Worm (Caenorhabditis elegans) whole organism, late embryonic: ENCODE data around the gene melo-1.

Source experiments
- C08G9.2 ChIP-seq: sonication (generic microtip); optimal IDR thresholded peaks from 2 replicates; lab custom pipeline; 2016; ENCODE audit warnings: mild to moderate bottlenecking, missing genetic modification characterization, moderate library complexity, missing compliant biosample characterization
- C38D4.7 ChIP-seq: fragments of 200-800 bp; sonication (Bioruptor generic); optimal IDR thresholded peaks from 2 replicates; lab custom pipeline; 2018; ENCODE audit warnings: mild to moderate bottlenecking, missing genetic modification characterization, moderate library complexity, missing compliant biosample characterization
- ceh-14 ChIP-seq: sonication (generic microtip); optimal IDR thresholded peaks from 2 replicates; lab custom pipeline; 2016; ENCODE audit warnings: missing genotype, missing genetic modification characterization, missing compliant biosample characterization
- ceh-19 ChIP-seq: fragments of 200-800 bp; sonication (Bioruptor generic); optimal IDR thresholded peaks from 2 replicates; lab custom pipeline; 2018; ENCODE audit warnings: mild to moderate bottlenecking, missing genetic modification characterization, missing compliant biosample characterization
- ceh-2 ChIP-seq: sonication (generic microtip); optimal IDR thresholded peaks from 2 replicates; lab custom pipeline; 2016; ENCODE audit warnings: missing genotype, missing genetic modification characterization, missing compliant biosample characterization
- ceh-22 ChIP-seq: sonication (generic microtip); optimal IDR thresholded peaks from 2 replicates; lab custom pipeline; 2017; ENCODE audit warnings: missing biosample characterization, missing genetic modification characterization
- ceh-24 ChIP-seq: sonication (generic microtip); optimal IDR thresholded peaks from 2 replicates; lab custom pipeline; 2016; ENCODE audit warnings: mild to moderate bottlenecking, missing genetic modification characterization, missing compliant biosample characterization
- ceh-30 ChIP-seq: fragments of 150-350 bp; optimal IDR thresholded peaks from 2 replicates; lab custom pipeline; 2014; ENCODE audit warnings: missing biosample characterization, missing genetic modification characterization
- ceh-31 ChIP-seq: sonication (generic microtip); optimal IDR thresholded peaks from 2 replicates; lab custom pipeline; 2016; ENCODE audit warnings: missing genetic modification characterization, missing compliant biosample characterization
- ceh-45 ChIP-seq: fragments of 200-800 bp; sonication (Bioruptor generic); IDR thresholded peaks from 2 replicates; pipeline ENCODE4 v1.3.6; 2022; ENCODE audit warnings: missing genetic modification reagents, missing genetic modification characterization, missing compliant biosample characterization
- ceh-48 ChIP-seq: sonication (generic microtip); optimal IDR thresholded peaks from 2 replicates; lab custom pipeline; 2016; ENCODE audit warnings: missing genetic modification characterization, inconsistent platforms, missing compliant biosample characterization
- elt-2 ChIP-seq: sonication (generic microtip); optimal IDR thresholded peaks from 2 replicates; lab custom pipeline; 2016; ENCODE audit warnings: missing genetic modification reagents, missing genetic modification characterization, missing compliant biosample characterization
- elt-4 ChIP-seq: sonication (generic microtip); optimal IDR thresholded peaks from 2 replicates; lab custom pipeline; 2016; ENCODE audit warnings: missing genetic modification characterization, missing compliant biosample characterization
- ets-4 ChIP-seq: sonication (generic microtip); optimal IDR thresholded peaks from 2 replicates; lab custom pipeline; 2016; ENCODE audit warnings: missing genetic modification characterization, missing compliant biosample characterization
- fax-1 ChIP-seq: sonication (generic microtip); optimal IDR thresholded peaks from 2 replicates; lab custom pipeline; 2016; ENCODE audit warnings: missing genotype, missing genetic modification characterization, missing compliant biosample characterization
- fkh-10 ChIP-seq: fragments of 150-350 bp; optimal IDR thresholded peaks from 2 replicates; lab custom pipeline; 2014; ENCODE audit warnings: missing biosample characterization, missing genetic modification reagents, missing genetic modification characterization
- hlh-13 ChIP-seq: fragments of 200-800 bp; sonication (Bioruptor generic); optimal IDR thresholded peaks from 2 replicates; lab custom pipeline; 2018; ENCODE audit warnings: mild to moderate bottlenecking, missing genetic modification characterization, missing compliant biosample characterization
- hlh-15 ChIP-seq: sonication (generic microtip); optimal IDR thresholded peaks from 2 replicates; lab custom pipeline; 2016; ENCODE audit warnings: missing genetic modification characterization, missing compliant biosample characterization
- hlh-6 ChIP-seq: sonication (generic microtip); optimal IDR thresholded peaks from 2 replicates; lab custom pipeline; 2016; ENCODE audit warnings: missing genotype, missing genetic modification characterization, missing compliant biosample characterization
- lin-11 ChIP-seq: fragments of 200-800 bp; sonication (Bioruptor generic); optimal IDR thresholded peaks from 2 replicates; lab custom pipeline; 2018; ENCODE audit warnings: mild to moderate bottlenecking, missing genetic modification characterization, missing compliant biosample characterization
- madf-2 ChIP-seq: sonication (generic microtip); optimal IDR thresholded peaks from 2 replicates; lab custom pipeline; 2017; ENCODE audit warnings: missing genetic modification characterization, missing compliant biosample characterization
- mec-3 ChIP-seq: sonication (generic microtip); optimal IDR thresholded peaks from 2 replicates; lab custom pipeline; 2016; ENCODE audit warnings: borderline replicate concordance, missing genetic modification characterization, missing compliant biosample characterization
- nfya-1 ChIP-seq: sonication (generic microtip); optimal IDR thresholded peaks from 2 replicates; lab custom pipeline; 2017; ENCODE audit warnings: missing genetic modification characterization, mild to moderate bottlenecking, missing compliant biosample characterization, antibody characterized with exemption, moderate library complexity
- nhr-11 ChIP-seq: fragments of 150-350 bp; optimal IDR thresholded peaks from 2 replicates; lab custom pipeline; 2014; ENCODE audit warnings: missing biosample characterization, missing genetic modification characterization
- npax-4 ChIP-seq: sonication (generic microtip); optimal IDR thresholded peaks from 2 replicates; lab custom pipeline; 2016; ENCODE audit warnings: missing genetic modification characterization, missing compliant biosample characterization
- pat-9 ChIP-seq: fragments of 200-800 bp; sonication (Bioruptor generic); optimal IDR thresholded peaks from 2 replicates; lab custom pipeline; 2018; ENCODE audit warnings: mild to moderate bottlenecking, missing genetic modification characterization, moderate library complexity, missing compliant biosample characterization
- pha-4 ChIP-seq: fragments of 150-350 bp; optimal IDR thresholded peaks from 2 replicates; lab custom pipeline; 2018; ENCODE audit warnings: missing biosample characterization, missing genetic modification reagents, missing genetic modification characterization
- pros-1 ChIP-seq: fragments of 150-350 bp; optimal IDR thresholded peaks from 2 replicates; lab custom pipeline; 2014; ENCODE audit warnings: missing biosample characterization, missing genetic modification reagents, missing genetic modification characterization
- ref-2 ChIP-seq: sonication (generic microtip); optimal IDR thresholded peaks from 2 replicates; lab custom pipeline; 2016; ENCODE audit warnings: missing genetic modification characterization, missing compliant biosample characterization
- sox-2 ChIP-seq: fragments of 200-800 bp; sonication (Bioruptor generic); IDR thresholded peaks from 2 replicates; pipeline ENCODE4 v1.3.6; 2022; ENCODE audit warnings: missing genetic modification reagents, missing genetic modification characterization, missing compliant biosample characterization
- unc-3 ChIP-seq, 2 experiments: fragments of 200-800 bp in 1 of 2; sonication (Bioruptor generic) in 1 of 2; sonication (generic microtip) in 1 of 2; conservative IDR thresholded peaks in 1 of 2; optimal IDR thresholded peaks in 1 of 2; 2 replicates each; pipeline versions ENCODE4 v1.3.6 to Lab custom; 2016 to 2022; ENCODE audit warnings: missing compliant biosample characterization in 2 of 2, missing genetic modification characterization in 2 of 2, missing genetic modification reagents in 1 of 2
- unc-42 ChIP-seq: sonication (generic microtip); optimal IDR thresholded peaks from 2 replicates; lab custom pipeline; 2016; ENCODE audit warnings: missing genotype, missing genetic modification characterization, missing compliant biosample characterization
- unc-55 ChIP-seq: sonication (generic microtip); optimal IDR thresholded peaks from 2 replicates; lab custom pipeline; 2017; ENCODE audit warnings: missing biosample characterization, missing genetic modification reagents, missing genetic modification characterization
- ztf-16 ChIP-seq: sonication (generic microtip); optimal IDR thresholded peaks from 2 replicates; lab custom pipeline; 2017; ENCODE audit warnings: missing genetic modification characterization, missing compliant biosample characterization

Gene melo-1

DNA sequence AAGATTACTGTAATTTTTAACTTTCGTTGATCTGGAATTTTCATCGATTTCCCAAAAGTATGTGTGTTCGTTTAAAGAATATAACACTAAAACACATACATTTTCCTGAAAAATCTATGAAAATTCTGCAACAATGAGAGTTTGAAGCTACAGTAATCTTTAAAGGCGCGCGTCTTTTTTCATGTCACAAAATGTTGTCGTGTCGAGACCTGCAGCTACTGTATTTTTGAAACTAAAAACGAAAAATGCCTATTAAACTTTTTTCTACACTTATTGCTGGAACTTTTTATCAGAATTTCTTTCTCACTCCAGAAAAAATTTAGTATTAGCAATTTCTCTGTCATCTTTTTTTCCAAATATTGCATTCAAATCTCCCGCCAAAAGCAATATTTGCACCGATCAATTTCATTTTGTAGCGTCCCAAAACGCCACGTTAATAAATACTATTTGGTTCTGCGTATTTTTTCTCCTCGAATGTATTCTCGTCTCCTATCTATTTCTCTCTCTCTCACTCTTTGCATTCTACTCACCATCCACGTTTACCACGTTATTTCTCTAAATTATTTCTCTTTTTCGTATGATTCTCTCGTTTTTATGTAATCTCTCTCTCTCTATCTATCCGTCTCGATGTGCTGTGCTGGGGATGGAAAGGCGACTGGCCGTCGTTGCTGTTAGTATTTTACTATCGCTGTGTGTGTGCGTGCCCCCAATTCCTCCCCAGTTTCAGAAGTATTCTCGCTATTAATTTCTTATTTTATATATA lies at the start of gene melo-1:
melo-1 (plus strand) TSS at position 658 of the 763 bp plus-strand sequence.
- no peak for TF ChIP-seq elt-4
- peak; percentile 42 for TF ChIP-seq unc-55
- no peak for TF ChIP-seq ceh-2 (tag; lab: Kevin White, UChicago)
- TF ChIP-seq sox-2 (GFP tag; lab: Robert Waterston, UW), result no peak
- no peak for TF ChIP-seq ceh-24 (tag; lab: Kevin White, UChicago)
- TF ChIP-seq nfya-1 (tag; lab: Kevin White, UChicago), result peak; percentile 60
- peak; percentile 11 for TF ChIP-seq ceh-19 (GFP tag; lab: Kevin White, UChicago)
- TF ChIP-seq unc-42 (tag; lab: Kevin White, UChicago), result peak; percentile 51

DNA sequence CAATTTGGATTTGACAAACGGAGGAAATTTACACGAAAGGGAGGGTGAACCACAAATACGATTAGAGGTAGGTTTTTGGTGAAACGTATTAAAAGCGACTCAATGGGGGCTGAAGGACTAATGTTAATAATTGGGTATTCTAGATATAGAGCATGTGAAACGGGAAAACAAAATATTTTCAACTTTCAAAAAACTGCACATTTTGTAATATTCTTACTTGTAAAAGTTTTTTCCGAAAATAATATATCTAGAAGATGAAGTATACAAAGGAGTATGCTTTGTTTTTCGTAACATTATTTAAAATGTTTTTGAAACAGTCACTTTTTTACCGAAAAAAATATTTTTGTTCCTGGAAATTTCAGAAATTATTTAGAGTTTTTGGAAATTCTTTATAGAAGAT lies 44.9 kb upstream of the melo-1 start:
- TF ChIP-seq pha-4 (no peak), C38D4.7 (GFP tag; lab: Kevin White, UChicago) (no peak), ceh-22 (tag; lab: Kevin White, UChicago) (no peak), ztf-16 (tag; lab: Kevin White, UChicago) (no peak), lin-11 (tag; lab: Kevin White, UChicago) (no peak), hlh-13 (GFP tag; lab: Kevin White, UChicago) (no peak), ceh-48 (tag; lab: Kevin White, UChicago) (no peak), ceh-24 (tag; lab: Kevin White, UChicago) (no peak), ceh-31 (tag; lab: Kevin White, UChicago) (no peak), pros-1 (no peak), hlh-6 (tag; lab: Kevin White, UChicago) (no peak), ceh-30 (tag; lab: Kevin White, UChicago) (no peak)
- TF ChIP-seq, all 69 proteins: peak for 0

ce11 chrIV:14754912-14755311 lies 31.9 kb upstream of the melo-1 start, which contains the start of gene Y57G11C.499:
Gene Y57G11C.499 (minus strand): TSS chrIV:14754934.
- TF ChIP-seq ceh-45 (GFP tag; lab: Robert Waterston, UW) (no peak), ets-4 (tag; lab: Kevin White, UChicago) (no peak), elt-2 (tag; lab: Kevin White, UChicago) (no peak), nhr-11 (no peak), unc-3 (GFP tag; conservative IDR thresholded peaks at IDR 0.05; lab: Robert Waterston, UW) (no peak), unc-3 (tag; optimal IDR thresholded peaks at IDR 0.05; lab: Kevin White, UChicago) (no peak)

ce11 chrIV:14757786-14758185 lies 29.0 kb upstream of the melo-1 start:
- TF ChIP-seq unc-55, result no peak
- no peak for TF ChIP-seq fkh-10 (GFP tag; lab: Kevin White, UChicago)
- TF ChIP-seq pat-9 (tag; lab: Kevin White, UChicago), result no peak
- TF ChIP-seq ceh-14 (tag; lab: Kevin White, UChicago), result no peak
- TF ChIP-seq hlh-15 (tag; lab: Kevin White, UChicago), result no peak
- no peak for TF ChIP-seq npax-4
- no peak for TF ChIP-seq madf-2 (tag; lab: Kevin White, UChicago)

ce11 chrIV:14759662-14760061 lies 27.2 kb upstream of the melo-1 start:
- TF ChIP-seq ceh-14 (tag; lab: Kevin White, UChicago) (no peak), unc-3 (GFP tag; conservative IDR thresholded peaks at IDR 0.05; lab: Robert Waterston, UW) (no peak), unc-3 (tag; optimal IDR thresholded peaks at IDR 0.05; lab: Kevin White, UChicago) (no peak), C08G9.2 (tag; lab: Kevin White, UChicago) (no peak), sox-2 (GFP tag; lab: Robert Waterston, UW) (no peak), hlh-6 (tag; lab: Kevin White, UChicago) (no peak), fax-1 (tag; lab: Kevin White, UChicago) (no peak), C38D4.7 (GFP tag; lab: Kevin White, UChicago) (no peak), ceh-24 (tag; lab: Kevin White, UChicago) (no peak), npax-4 (no peak), ref-2 (tag; lab: Kevin White, UChicago) (no peak), ztf-16 (tag; lab: Kevin White, UChicago) (no peak), fkh-10 (GFP tag; lab: Kevin White, UChicago) (no peak), mec-3 (tag; lab: Kevin White, UChicago) (no peak)
- TF ChIP-seq, all 69 proteins: peak for 0
